Worm (Caenorhabditis elegans) whole organism, late embryonic: Measurements from ENCODE around the gene F53F4.16.

Experiments used
- K02D7.2 ChIP-seq: sonication (generic microtip); optimal IDR thresholded peaks from 2 replicates; lab custom pipeline; 2017; ENCODE audit warnings: mild to moderate bottlenecking, missing genetic modification characterization, missing compliant biosample characterization
- ama-1 ChIP-seq: fragments of 150-350 bp; optimal IDR thresholded peaks from 2 replicates; lab custom pipeline; 2014
- ceh-18 ChIP-seq: sonication (generic microtip); optimal IDR thresholded peaks from 2 replicates; lab custom pipeline; 2016; ENCODE audit warnings: missing genetic modification characterization, missing compliant biosample characterization
- ceh-19 ChIP-seq: fragments of 200-800 bp; sonication (Bioruptor generic); optimal IDR thresholded peaks from 2 replicates; lab custom pipeline; 2018; ENCODE audit warnings: mild to moderate bottlenecking, missing genetic modification characterization, missing compliant biosample characterization
- ceh-22 ChIP-seq: sonication (generic microtip); optimal IDR thresholded peaks from 2 replicates; lab custom pipeline; 2017; ENCODE audit warnings: missing biosample characterization, missing genetic modification characterization
- ceh-48 ChIP-seq: sonication (generic microtip); optimal IDR thresholded peaks from 2 replicates; lab custom pipeline; 2016; ENCODE audit warnings: missing genetic modification characterization, inconsistent platforms, missing compliant biosample characterization
- elt-2 ChIP-seq: sonication (generic microtip); optimal IDR thresholded peaks from 2 replicates; lab custom pipeline; 2016; ENCODE audit warnings: missing genetic modification reagents, missing genetic modification characterization, missing compliant biosample characterization
- fkh-10 ChIP-seq: fragments of 150-350 bp; optimal IDR thresholded peaks from 2 replicates; lab custom pipeline; 2014; ENCODE audit warnings: missing biosample characterization, missing genetic modification reagents, missing genetic modification characterization
- hlh-8 ChIP-seq: sonication (generic microtip); optimal IDR thresholded peaks from 2 replicates; lab custom pipeline; 2016; ENCODE audit warnings: missing genotype, missing genetic modification characterization, missing compliant biosample characterization
- lin-11 ChIP-seq: fragments of 200-800 bp; sonication (Bioruptor generic); optimal IDR thresholded peaks from 2 replicates; lab custom pipeline; 2018; ENCODE audit warnings: mild to moderate bottlenecking, missing genetic modification characterization, missing compliant biosample characterization
- mec-3 ChIP-seq: sonication (generic microtip); optimal IDR thresholded peaks from 2 replicates; lab custom pipeline; 2016; ENCODE audit warnings: borderline replicate concordance, missing genetic modification characterization, missing compliant biosample characterization
- ttx-3 ChIP-seq: sonication (generic microtip); optimal IDR thresholded peaks from 2 replicates; lab custom pipeline; 2016; ENCODE audit warnings: missing genetic modification reagents, missing genetic modification characterization, missing compliant biosample characterization
- ztf-16 ChIP-seq: sonication (generic microtip); optimal IDR thresholded peaks from 2 replicates; lab custom pipeline; 2017; ENCODE audit warnings: missing genetic modification characterization, missing compliant biosample characterization

DNA sequence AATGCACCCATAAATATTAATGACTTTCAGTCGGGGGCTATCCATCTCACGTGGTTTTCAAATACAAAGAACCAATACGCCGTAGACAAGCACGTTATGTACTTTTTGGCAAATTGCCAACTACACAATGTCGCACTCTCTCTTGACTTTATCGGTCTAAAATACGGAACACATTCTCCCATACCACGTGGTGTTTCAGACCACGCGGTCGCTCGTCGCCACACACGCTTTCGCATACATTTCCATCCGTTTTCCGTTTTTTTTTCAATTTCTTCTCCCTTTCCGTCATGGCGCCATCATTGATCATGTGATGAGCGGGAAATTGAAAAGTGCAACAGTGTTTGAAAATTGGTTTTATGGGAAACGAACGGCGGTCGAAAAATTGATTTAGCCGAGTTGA is 37.0 kb upstream of the F53F4.16 start:
- TF ChIP-seq ceh-48 (tag; lab: Kevin White, UChicago): no peak
- no peak for TF ChIP-seq ceh-22 (tag; lab: Kevin White, UChicago)
- TF ChIP-seq hlh-8 (tag; lab: Kevin White, UChicago): no peak
- no peak for TF ChIP-seq ama-1 (lab: Kevin White, UChicago)
- TF ChIP-seq elt-2: no peak
- TF ChIP-seq ceh-19 (GFP tag; lab: Kevin White, UChicago): no peak
- no peak for TF ChIP-seq K02D7.2
- no peak for TF ChIP-seq mec-3 (tag; lab: Kevin White, UChicago)
- TF ChIP-seq ttx-3 (tag; lab: Kevin White, UChicago): no peak
- TF ChIP-seq ztf-16: no peak
- TF ChIP-seq fkh-10 (GFP tag; lab: Kevin White, UChicago): no peak
- TF ChIP-seq ceh-18 (tag; lab: Kevin White, UChicago): no peak
- no peak for TF ChIP-seq lin-11 (tag; lab: Kevin White, UChicago)
